Worm (Caenorhabditis elegans) whole organism, L2 larva: Measurements from ENCODE around the gene ZK1098.9.

Experiments used
- C34F6.9 ChIP-seq: fragments of 150-350 bp; optimal IDR thresholded peaks from 2 replicates; lab custom pipeline; 2014; ENCODE audit warnings: missing biosample characterization, missing genetic modification characterization
- Y55F3AM.14 ChIP-seq: fragments of 200-800 bp; sonication (Bioruptor generic); optimal IDR thresholded peaks from 2 replicates; lab custom pipeline; 2018; ENCODE audit warnings: mild to moderate bottlenecking, missing genetic modification characterization, missing compliant biosample characterization
- alr-1 ChIP-seq: fragments of 150-350 bp; optimal IDR thresholded peaks from 2 replicates; lab custom pipeline; 2014; ENCODE audit warnings: missing biosample characterization, missing genetic modification characterization
- ama-1 ChIP-seq: fragments of 150-350 bp; optimal IDR thresholded peaks from 2 replicates; lab custom pipeline; 2018; ENCODE audit warnings: inconsistent platforms
- crh-2 ChIP-seq: sonication (generic microtip); optimal IDR thresholded peaks from 2 replicates; lab custom pipeline; 2017; ENCODE audit warnings: missing biosample characterization, missing genetic modification characterization
- dmd-4 ChIP-seq: sonication (generic microtip); optimal IDR thresholded peaks from 2 replicates; lab custom pipeline; 2017; ENCODE audit warnings: missing biosample characterization, missing genetic modification characterization
- fos-1 ChIP-seq: fragments of 150-350 bp; optimal IDR thresholded peaks from 2 replicates; lab custom pipeline; 2014; ENCODE audit warnings: missing biosample characterization, missing genetic modification characterization
- gmeb-1 ChIP-seq: fragments of 150-350 bp; optimal IDR thresholded peaks from 2 replicates; lab custom pipeline; 2014; ENCODE audit warnings: missing biosample characterization, missing genetic modification characterization
- lin-11 ChIP-seq: fragments of 150-350 bp; sonication (generic microtip); optimal IDR thresholded peaks from 2 replicates; lab custom pipeline; 2014; ENCODE audit warnings: missing biosample characterization, missing genetic modification characterization, inconsistent platforms, mixed read lengths
- lin-13 ChIP-seq: fragments of 150-350 bp; optimal IDR thresholded peaks from 2 replicates; lab custom pipeline; 2014; ENCODE audit warnings: missing biosample characterization, missing genetic modification reagents, missing genetic modification characterization
- lin-39 ChIP-seq: fragments of 150-350 bp; optimal IDR thresholded peaks from 2 replicates; lab custom pipeline; 2014; ENCODE audit warnings: missing biosample characterization, missing genetic modification reagents, missing genetic modification characterization
- lsy-2 ChIP-seq, 2 experiments: fragments of 150-350 bp in 1 of 2; sonication (generic microtip) in 1 of 2; optimal IDR thresholded peaks; 2 replicates each; lab custom pipeline; 2014 to 2017; ENCODE audit warnings: missing biosample characterization in 2 of 2, missing genetic modification characterization in 2 of 2
- mbf-1 ChIP-seq: sonication (generic microtip); optimal IDR thresholded peaks from 2 replicates; lab custom pipeline; 2017; ENCODE audit warnings: missing biosample characterization, missing genetic modification characterization
- nhr-12 ChIP-seq: fragments of 150-350 bp; optimal IDR thresholded peaks from 2 replicates; lab custom pipeline; 2014; ENCODE audit warnings: missing biosample characterization, missing genetic modification characterization
- nhr-129 ChIP-seq: fragments of 150-350 bp; optimal IDR thresholded peaks from 2 replicates; lab custom pipeline; 2014; ENCODE audit warnings: missing biosample characterization, missing genetic modification characterization
- nhr-23 ChIP-seq: fragments of 150-350 bp; optimal IDR thresholded peaks from 2 replicates; lab custom pipeline; 2014; ENCODE audit warnings: missing biosample characterization, missing genetic modification reagents, missing genetic modification characterization
- sem-4 ChIP-seq: fragments of 150-350 bp; optimal IDR thresholded peaks from 2 replicates; lab custom pipeline; 2014; ENCODE audit warnings: missing biosample characterization, missing genetic modification reagents, missing genetic modification characterization
- skn-1 ChIP-seq: sonication (generic microtip); optimal IDR thresholded peaks from 2 replicates; lab custom pipeline; 2017; ENCODE audit warnings: missing biosample characterization, missing genetic modification characterization
- sma-3 ChIP-seq: sonication (generic microtip); optimal IDR thresholded peaks from 2 replicates; lab custom pipeline; 2016; ENCODE audit warnings: missing genetic modification reagents, missing genetic modification characterization, missing compliant biosample characterization
- sma-9 ChIP-seq, 2 experiments: fragments of 150-350 bp in 1 of 2; sonication (generic microtip) in 1 of 2; optimal IDR thresholded peaks; 2 replicates each; lab custom pipeline; 2014 to 2016; ENCODE audit warnings: missing genetic modification characterization in 2 of 2, mild to moderate bottlenecking in 1 of 2, missing biosample characterization in 1 of 2, missing compliant biosample characterization in 1 of 2, missing genetic modification reagents in 1 of 2, moderate library complexity in 1 of 2
- unc-55 ChIP-seq: fragments of 150-350 bp; sonication (generic microtip); optimal IDR thresholded peaks from 3 replicates; lab custom pipeline; 2014; ENCODE audit warnings: missing biosample characterization, missing genetic modification reagents, missing genetic modification characterization
- unc-62 ChIP-seq: fragments of 150-350 bp; optimal IDR thresholded peaks from 2 replicates; lab custom pipeline; 2014; ENCODE audit warnings: missing biosample characterization, missing genetic modification reagents, missing genetic modification characterization
- ztf-11 ChIP-seq: sonication (generic microtip); optimal IDR thresholded peaks from 2 replicates; lab custom pipeline; 2017; ENCODE audit warnings: missing biosample characterization, missing genetic modification characterization
- ztf-4 ChIP-seq: fragments of 150-350 bp; optimal IDR thresholded peaks from 2 replicates; lab custom pipeline; 2014; ENCODE audit warnings: missing biosample characterization, missing genetic modification characterization

The ZK1098.9 gene

DNA sequence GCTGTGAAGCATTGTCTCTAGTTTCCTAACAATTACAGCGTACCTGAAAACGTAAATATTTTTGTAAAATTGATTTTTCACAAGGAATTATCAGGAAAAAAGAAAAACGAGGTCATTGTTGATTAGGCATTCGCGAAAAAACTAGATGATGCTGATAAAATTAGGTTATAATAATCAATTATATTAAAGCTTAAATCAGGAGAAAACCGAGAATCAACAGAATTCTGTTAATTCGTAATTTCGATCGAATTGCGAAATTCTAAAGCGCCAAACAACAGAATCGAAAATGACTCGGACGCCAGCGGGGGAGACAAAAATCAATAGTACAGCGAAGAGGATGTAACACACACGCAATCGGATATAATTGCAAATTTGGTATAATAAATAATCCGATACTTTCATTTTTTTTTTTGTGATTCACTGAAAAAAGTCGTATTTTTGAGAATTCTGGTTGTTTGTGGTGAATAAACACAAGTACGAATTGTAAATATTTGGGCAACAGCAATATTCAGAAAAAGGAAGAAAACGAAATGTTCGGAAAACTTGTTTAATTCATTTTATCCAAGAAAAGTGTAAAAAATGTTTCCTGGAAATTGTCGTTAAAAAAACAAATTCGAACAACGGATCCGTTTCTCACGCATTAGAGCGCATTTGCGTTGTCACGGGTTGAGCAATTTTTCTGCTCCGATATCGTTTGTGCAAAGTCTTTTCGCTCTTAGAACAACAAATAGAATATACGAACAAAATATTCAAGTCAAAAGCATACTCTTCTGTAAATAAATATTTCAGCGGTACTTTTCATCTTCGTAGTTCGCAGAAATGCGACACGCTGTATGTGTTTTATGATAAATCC is 36.0 kb downstream of the ZK1098.9 start, which contains the start of gene ced-7:
Gene ced-7, minus strand, starts transcription at position 51 of the 853 bp plus-strand sequence.
- TF ChIP-seq nhr-129 (tag; lab: Kevin White, UChicago) (peak; percentile 60), sem-4 (tag; lab: Kevin White, UChicago) (no peak), lsy-2 (tag; optimal IDR thresholded peaks at IDR 0.05; lab: Kevin White, UChicago) (peak in 1 of 2 experiments; percentile 54), crh-2 (peak; percentile 22), lin-13 (GFP tag; lab: Kevin White, UChicago) (peak; percentile 18), C34F6.9 (tag; lab: Kevin White, UChicago) (peak; percentile 75), unc-55 (GFP tag; lab: Kevin White, UChicago) (peak; percentile 44), ama-1 (lab: Kevin White, UChicago) (no peak)

- TF ChIP-seq dmd-4 (tag; lab: Kevin White, UChicago) (no peak), fos-1 (tag; lab: Kevin White, UChicago) (peak; percentile 5)
Observed at ce11 chrIII:9582240-9582639, 38.0 kb downstream of the ZK1098.9 start, which contains the start of gene C48B4.3. Gene C48B4.3 (minus strand): TSS chrIII:9582388.

DNA sequence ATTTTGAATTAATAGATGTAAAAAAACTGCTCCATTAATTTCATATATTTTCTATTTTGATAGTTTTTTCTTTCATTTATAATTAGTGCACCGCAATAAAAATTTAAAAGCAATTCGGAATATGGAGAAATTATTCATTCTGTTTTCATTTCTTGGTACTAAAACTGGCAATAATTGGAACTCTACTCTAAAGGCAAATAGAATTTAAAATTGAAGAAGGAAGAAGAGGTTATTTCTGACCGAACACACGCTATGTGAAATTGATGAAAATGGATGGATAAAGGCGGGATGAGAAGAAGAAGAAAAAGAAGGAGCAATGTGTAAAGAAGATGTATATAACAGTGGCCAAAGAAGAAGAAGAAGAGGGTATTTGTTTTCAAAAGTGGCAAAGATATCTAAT is 39.0 kb downstream of the ZK1098.9 start:
- TF ChIP-seq gmeb-1 (tag; lab: Kevin White, UChicago) (no peak), ama-1 (lab: Kevin White, UChicago) (no peak), C34F6.9 (tag; lab: Kevin White, UChicago) (peak; percentile 42)

DNA sequence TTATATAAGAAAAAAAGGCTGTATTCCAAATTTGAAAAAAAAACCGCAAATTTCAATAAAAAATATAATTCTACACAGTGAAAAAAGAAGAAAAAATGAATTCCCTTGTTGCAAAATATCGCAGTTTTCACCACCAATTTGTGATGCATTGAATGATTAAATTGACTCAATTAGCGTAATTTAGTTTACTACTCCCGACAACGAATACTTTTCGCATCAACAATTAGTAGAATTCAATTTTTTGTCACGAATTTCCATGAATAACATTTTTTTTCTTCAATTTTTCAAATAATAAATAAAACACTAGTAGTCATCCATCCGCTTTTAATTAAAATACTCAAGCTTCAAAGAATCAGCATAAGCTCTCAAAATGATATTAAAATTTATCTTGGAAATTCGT is 41.1 kb downstream of the ZK1098.9 start:
- TF ChIP-seq lsy-2 (tag; optimal IDR thresholded peaks at IDR 0.05; lab: Kevin White, UChicago) (peak; percentile 8 to 40), sma-9 (GFP tag; optimal IDR thresholded peaks at IDR 0.05; lab: Kevin White, UChicago) (peak; percentile 28), sma-9 (tag; optimal IDR thresholded peaks at IDR 0.05; lab: Kevin White, UChicago) (no peak), Y55F3AM.14 (no peak), sem-4 (tag; lab: Kevin White, UChicago) (peak; percentile 7), skn-1 (tag; lab: Kevin White, UChicago) (no peak)

- TF ChIP-seq crh-2 (peak; percentile 44), sma-9 (GFP tag; optimal IDR thresholded peaks at IDR 0.05; lab: Kevin White, UChicago) (peak; percentile 82), sma-9 (tag; optimal IDR thresholded peaks at IDR 0.05; lab: Kevin White, UChicago) (no peak), unc-62 (GFP tag; lab: Kevin White, UChicago) (no peak), nhr-23 (tag; lab: Kevin White, UChicago) (no peak), fos-1 (tag; lab: Kevin White, UChicago) (peak; percentile 84)
Observed at ce11 chrIII:9590212-9590611, 46.0 kb downstream of the ZK1098.9 start.

ce11 chrIII:9592118-9592517 is 47.9 kb downstream of the ZK1098.9 start, which contains the start of gene acox-1.5:
Gene acox-1.5 (minus strand): TSS chrIII:9592192.
- TF ChIP-seq mbf-1 (tag; lab: Kevin White, UChicago): no peak
- no peak for TF ChIP-seq nhr-23 (tag; lab: Kevin White, UChicago)
- no peak for TF ChIP-seq C34F6.9 (tag; lab: Kevin White, UChicago)
- no peak for TF ChIP-seq alr-1 (tag; lab: Kevin White, UChicago)
- TF ChIP-seq unc-55 (GFP tag; lab: Kevin White, UChicago): no peak
- peak; percentile 83 for TF ChIP-seq fos-1 (tag; lab: Kevin White, UChicago)
- TF ChIP-seq nhr-12 (tag; lab: Kevin White, UChicago): no peak
- no peak for TF ChIP-seq ztf-11 (tag; lab: Kevin White, UChicago)
- TF ChIP-seq skn-1 (tag; lab: Kevin White, UChicago): no peak
- no peak for TF ChIP-seq lin-11 (tag; lab: Kevin White, UChicago)
- TF ChIP-seq lin-39 (tag; lab: Kevin White, UChicago): no peak
- TF ChIP-seq sma-3 (GFP tag; lab: Kevin White, UChicago): no peak
- TF ChIP-seq sma-9 (GFP tag; optimal IDR thresholded peaks at IDR 0.05; lab: Kevin White, UChicago): peak; percentile 31
- no peak for TF ChIP-seq sma-9 (tag; optimal IDR thresholded peaks at IDR 0.05; lab: Kevin White, UChicago)
- no peak for TF ChIP-seq sem-4 (tag; lab: Kevin White, UChicago)
- TF ChIP-seq ztf-4: no peak
